Worm (Caenorhabditis elegans) whole organism, L2 larva: ENCODE data around the gene F55G1.15.
A peak's percentile ranks its signal among the peaks of the same experiment; 100 is the strongest.

Source experiments
- C34F6.9 ChIP-seq: fragments of 150-350 bp; optimal IDR thresholded peaks from 2 replicates; lab custom pipeline; 2014; ENCODE audit warnings: missing biosample characterization, missing genetic modification characterization
- F13H6.1 ChIP-seq: sonication (generic microtip); optimal IDR thresholded peaks from 2 replicates; lab custom pipeline; 2016; ENCODE audit warnings: missing genetic modification characterization, missing compliant biosample characterization
- Y55F3AM.14 ChIP-seq: fragments of 200-800 bp; sonication (Bioruptor generic); optimal IDR thresholded peaks from 2 replicates; lab custom pipeline; 2018; ENCODE audit warnings: mild to moderate bottlenecking, missing genetic modification characterization, missing compliant biosample characterization
- ZK546.5 ChIP-seq: sonication (generic microtip); optimal IDR thresholded peaks from 2 replicates; lab custom pipeline; 2017; ENCODE audit warnings: missing biosample characterization, missing genetic modification characterization
- alr-1 ChIP-seq: fragments of 150-350 bp; optimal IDR thresholded peaks from 2 replicates; lab custom pipeline; 2014; ENCODE audit warnings: missing biosample characterization, missing genetic modification characterization
- aly-2 ChIP-seq: fragments of 150-350 bp; optimal IDR thresholded peaks from 2 replicates; lab custom pipeline; 2014; ENCODE audit warnings: missing biosample characterization, missing genetic modification characterization
- ama-1 ChIP-seq: fragments of 150-350 bp; optimal IDR thresholded peaks from 2 replicates; lab custom pipeline; 2018; ENCODE audit warnings: inconsistent platforms
- blmp-1 ChIP-seq: sonication (generic microtip); optimal IDR thresholded peaks from 2 replicates; lab custom pipeline; 2017; ENCODE audit warnings: missing genetic modification characterization, mild to moderate bottlenecking, missing compliant biosample characterization, antibody characterized with exemption, moderate library complexity; ENCODE audit not compliant: insufficient read depth
- ceh-16 ChIP-seq: fragments of 150-350 bp; optimal IDR thresholded peaks from 2 replicates; lab custom pipeline; 2014; ENCODE audit warnings: missing biosample characterization, missing genetic modification characterization
- ceh-82 ChIP-seq: fragments of 150-350 bp; optimal IDR thresholded peaks from 2 replicates; lab custom pipeline; 2014; ENCODE audit warnings: missing biosample characterization, missing genetic modification characterization
- crh-2 ChIP-seq: sonication (generic microtip); optimal IDR thresholded peaks from 2 replicates; lab custom pipeline; 2017; ENCODE audit warnings: missing biosample characterization, missing genetic modification characterization
- dmd-4 ChIP-seq: sonication (generic microtip); optimal IDR thresholded peaks from 2 replicates; lab custom pipeline; 2017; ENCODE audit warnings: missing biosample characterization, missing genetic modification characterization
- egl-27 ChIP-seq: sonication (generic microtip); optimal IDR thresholded peaks from 3 replicates; lab custom pipeline; 2017; ENCODE audit warnings: missing biosample characterization, missing genetic modification reagents, missing genetic modification characterization
- elt-1 ChIP-seq: fragments of 150-350 bp; optimal IDR thresholded peaks from 2 replicates; lab custom pipeline; 2014; ENCODE audit warnings: missing biosample characterization, missing genetic modification characterization
- fos-1 ChIP-seq: fragments of 150-350 bp; optimal IDR thresholded peaks from 2 replicates; lab custom pipeline; 2014; ENCODE audit warnings: missing biosample characterization, missing genetic modification characterization
- gmeb-1 ChIP-seq: fragments of 150-350 bp; optimal IDR thresholded peaks from 2 replicates; lab custom pipeline; 2014; ENCODE audit warnings: missing biosample characterization, missing genetic modification characterization
- lin-11 ChIP-seq: fragments of 150-350 bp; sonication (generic microtip); optimal IDR thresholded peaks from 2 replicates; lab custom pipeline; 2014; ENCODE audit warnings: missing biosample characterization, missing genetic modification characterization, inconsistent platforms, mixed read lengths
- lin-13 ChIP-seq: fragments of 150-350 bp; optimal IDR thresholded peaks from 2 replicates; lab custom pipeline; 2014; ENCODE audit warnings: missing biosample characterization, missing genetic modification reagents, missing genetic modification characterization
- mab-5 ChIP-seq: fragments of 150-350 bp; optimal IDR thresholded peaks from 2 replicates; lab custom pipeline; 2014; ENCODE audit warnings: missing biosample characterization, missing genetic modification characterization
- mbf-1 ChIP-seq: sonication (generic microtip); optimal IDR thresholded peaks from 2 replicates; lab custom pipeline; 2017; ENCODE audit warnings: missing biosample characterization, missing genetic modification characterization
- nhr-10 ChIP-seq: sonication (generic microtip); optimal IDR thresholded peaks from 2 replicates; lab custom pipeline; 2017; ENCODE audit warnings: missing biosample characterization, missing genetic modification characterization
- nhr-11 ChIP-seq: fragments of 150-350 bp; optimal IDR thresholded peaks from 2 replicates; lab custom pipeline; 2014; ENCODE audit warnings: missing biosample characterization, missing genetic modification characterization
- nhr-12 ChIP-seq: fragments of 150-350 bp; optimal IDR thresholded peaks from 2 replicates; lab custom pipeline; 2014; ENCODE audit warnings: missing biosample characterization, missing genetic modification characterization
- nhr-129 ChIP-seq: fragments of 150-350 bp; optimal IDR thresholded peaks from 2 replicates; lab custom pipeline; 2014; ENCODE audit warnings: missing biosample characterization, missing genetic modification characterization
- nhr-23 ChIP-seq: fragments of 150-350 bp; optimal IDR thresholded peaks from 2 replicates; lab custom pipeline; 2014; ENCODE audit warnings: missing biosample characterization, missing genetic modification reagents, missing genetic modification characterization
- nhr-237 ChIP-seq: fragments of 150-350 bp; optimal IDR thresholded peaks from 2 replicates; lab custom pipeline; 2014; ENCODE audit warnings: missing biosample characterization, missing genetic modification characterization
- nhr-25 ChIP-seq: fragments of 150-350 bp; sonication (generic microtip); optimal IDR thresholded peaks from 3 replicates; lab custom pipeline; 2014; ENCODE audit warnings: missing biosample characterization, missing genetic modification characterization
- nhr-6 ChIP-seq: fragments of 150-350 bp; optimal IDR thresholded peaks from 2 replicates; lab custom pipeline; 2014; ENCODE audit warnings: missing biosample characterization, missing genetic modification characterization
- nhr-77 ChIP-seq: fragments of 150-350 bp; optimal IDR thresholded peaks from 2 replicates; lab custom pipeline; 2014; ENCODE audit warnings: missing biosample characterization, missing genetic modification characterization
- sem-4 ChIP-seq: fragments of 150-350 bp; optimal IDR thresholded peaks from 2 replicates; lab custom pipeline; 2014; ENCODE audit warnings: missing biosample characterization, missing genetic modification reagents, missing genetic modification characterization
- skn-1 ChIP-seq: sonication (generic microtip); optimal IDR thresholded peaks from 2 replicates; lab custom pipeline; 2017; ENCODE audit warnings: missing biosample characterization, missing genetic modification characterization
- snpc-4 ChIP-seq: fragments of 150-350 bp; optimal IDR thresholded peaks from 2 replicates; lab custom pipeline; 2014; ENCODE audit warnings: missing biosample characterization, missing genetic modification characterization
- unc-39 ChIP-seq: fragments of 150-350 bp; optimal IDR thresholded peaks from 2 replicates; lab custom pipeline; 2014; ENCODE audit warnings: missing biosample characterization, missing genetic modification characterization
- unc-55 ChIP-seq: fragments of 150-350 bp; sonication (generic microtip); optimal IDR thresholded peaks from 3 replicates; lab custom pipeline; 2014; ENCODE audit warnings: missing biosample characterization, missing genetic modification reagents, missing genetic modification characterization
- unc-62 ChIP-seq: fragments of 150-350 bp; optimal IDR thresholded peaks from 2 replicates; lab custom pipeline; 2014; ENCODE audit warnings: missing biosample characterization, missing genetic modification reagents, missing genetic modification characterization
- zag-1 ChIP-seq: fragments of 150-350 bp; optimal IDR thresholded peaks from 2 replicates; lab custom pipeline; 2014; ENCODE audit warnings: missing biosample characterization, missing genetic modification characterization
- ztf-1 ChIP-seq: fragments of 200-800 bp; sonication (Bioruptor generic); conservative IDR thresholded peaks from 2 replicates; pipeline ENCODE4 v1.3.6; 2022; ENCODE audit warnings: missing genetic modification characterization, missing compliant biosample characterization
- ztf-11 ChIP-seq: sonication (generic microtip); optimal IDR thresholded peaks from 2 replicates; lab custom pipeline; 2017; ENCODE audit warnings: missing biosample characterization, missing genetic modification characterization

The F55G1.15 gene

DNA sequence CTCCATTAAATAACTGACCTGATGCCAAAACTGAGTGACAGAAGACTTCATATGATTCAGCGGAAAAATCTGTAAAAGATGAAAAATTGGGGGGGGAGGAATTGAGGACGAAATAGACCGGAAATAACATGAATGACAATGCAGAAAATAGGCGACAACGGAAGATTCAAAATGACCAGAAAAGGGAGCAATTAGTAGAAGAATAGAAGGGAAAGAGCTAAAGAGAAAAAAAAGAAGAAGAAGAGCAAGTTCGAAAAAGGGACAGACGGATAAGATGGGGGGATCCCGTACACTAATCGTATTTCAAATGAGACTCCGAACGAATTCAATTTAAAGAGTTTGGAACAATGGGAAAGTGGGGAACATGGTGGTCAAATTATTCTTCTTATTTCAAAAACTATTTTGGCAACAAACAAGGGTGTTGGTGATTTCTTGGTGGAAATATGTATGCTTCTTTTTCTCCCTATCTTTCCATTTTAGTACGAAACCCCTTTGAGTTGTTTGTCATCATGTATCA lies 41.3 kb upstream of the F55G1.15 start, which contains the start of gene R05G6.10:
Gene R05G6.10, minus strand, starts transcription at position 51 of the 517 bp plus-strand sequence.
- TF ChIP-seq zag-1 (tag; lab: Kevin White, UChicago) = peak; percentile 2
- no peak for TF ChIP-seq nhr-12 (tag; lab: Kevin White, UChicago)

DNA sequence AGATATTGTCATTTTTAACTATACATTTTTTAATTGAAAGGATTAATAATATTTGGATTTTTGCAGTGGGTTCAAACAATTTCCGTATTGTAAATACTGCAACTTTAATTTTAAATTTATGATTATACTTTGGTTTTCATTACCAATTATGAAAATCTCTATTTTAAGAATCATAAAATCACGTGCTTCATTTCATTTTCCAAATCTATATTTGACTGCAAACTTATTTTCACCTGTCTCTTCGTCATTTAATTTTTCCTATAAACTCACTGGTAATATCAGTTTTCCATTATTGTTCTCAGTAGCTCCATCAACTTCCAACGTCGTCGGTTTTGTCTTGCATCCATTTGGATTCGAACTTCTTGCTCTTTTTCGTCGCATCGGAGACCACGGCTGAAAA lies 31.1 kb upstream of the F55G1.15 start, which contains the start of gene R05G6.1:
Gene R05G6.1, plus strand, starts transcription at position 301 of the 400 bp plus-strand sequence.
- no peak for TF ChIP-seq unc-39 (tag; lab: Kevin White, UChicago)
- TF ChIP-seq ceh-82 = no peak
- no peak for TF ChIP-seq crh-2 (tag; lab: Kevin White, UChicago)
- TF ChIP-seq nhr-11 (tag; lab: Kevin White, UChicago) = no peak
- TF ChIP-seq F13H6.1 (tag; lab: Kevin White, UChicago) = no peak
- TF ChIP-seq lin-13 = no peak
- TF ChIP-seq ama-1 (lab: Kevin White, UChicago) = no peak
- TF ChIP-seq lin-11 (tag; lab: Kevin White, UChicago) = no peak
- no peak for TF ChIP-seq mab-5 (tag; lab: Kevin White, UChicago)
- TF ChIP-seq dmd-4 (tag; lab: Kevin White, UChicago) = no peak
- no peak for TF ChIP-seq sem-4
- no peak for TF ChIP-seq C34F6.9 (tag; lab: Kevin White, UChicago)
- TF ChIP-seq ceh-16 (tag; lab: Kevin White, UChicago) = no peak
- TF ChIP-seq nhr-23 (tag; lab: Kevin White, UChicago) = no peak

DNA sequence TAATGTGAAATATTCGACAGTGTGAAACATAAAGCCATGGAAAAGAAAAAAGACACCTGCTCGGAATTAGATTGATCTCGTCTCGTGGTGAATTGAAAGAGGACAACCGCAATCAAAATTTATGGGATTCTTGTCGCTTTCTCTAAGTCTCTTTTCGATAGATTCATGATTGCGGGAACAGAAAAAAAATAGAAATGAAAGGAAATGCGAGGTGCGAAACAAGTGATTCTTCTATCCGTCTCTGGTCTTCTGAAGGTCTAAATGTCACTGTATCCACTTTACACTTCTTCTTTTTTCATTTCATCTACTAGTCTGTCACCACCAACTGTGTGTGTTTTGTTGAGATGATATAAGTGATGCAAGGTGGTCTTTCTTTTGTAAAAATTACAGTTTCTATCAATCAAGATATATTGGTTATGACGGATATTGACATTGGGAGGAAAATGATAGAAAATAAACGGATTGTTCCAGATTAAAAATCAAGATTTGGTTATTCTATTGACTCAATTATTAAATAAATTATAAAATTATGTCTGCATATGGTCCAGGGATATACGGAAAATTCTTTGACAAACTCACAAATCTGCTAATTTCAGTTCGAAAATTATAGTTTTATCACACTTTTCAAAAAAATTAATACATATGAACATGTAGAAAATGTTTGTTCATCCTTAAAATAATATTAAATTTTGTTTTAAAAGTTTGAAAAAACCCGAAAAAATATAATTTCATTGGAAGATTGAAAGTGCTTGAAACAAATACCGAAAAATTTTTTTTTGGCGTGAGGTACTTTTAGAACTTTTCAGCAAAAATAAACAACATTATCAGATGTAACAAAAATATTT lies 29.2 kb upstream of the F55G1.15 start:
- TF ChIP-seq nhr-10 = no peak
- no peak for TF ChIP-seq nhr-129 (tag; lab: Kevin White, UChicago)
- no peak for TF ChIP-seq elt-1 (tag; lab: Kevin White, UChicago)
- no peak for TF ChIP-seq mbf-1 (tag; lab: Kevin White, UChicago)
- no peak for TF ChIP-seq snpc-4 (tag; lab: Kevin White, UChicago)
- TF ChIP-seq ceh-16 (tag; lab: Kevin White, UChicago) = no peak
- TF ChIP-seq fos-1 (tag; lab: Kevin White, UChicago) = peak; percentile 34
- no peak for TF ChIP-seq ztf-11 (tag; lab: Kevin White, UChicago)
- no peak for TF ChIP-seq ceh-82
- TF ChIP-seq, all 48 proteins: peak for 1

DNA sequence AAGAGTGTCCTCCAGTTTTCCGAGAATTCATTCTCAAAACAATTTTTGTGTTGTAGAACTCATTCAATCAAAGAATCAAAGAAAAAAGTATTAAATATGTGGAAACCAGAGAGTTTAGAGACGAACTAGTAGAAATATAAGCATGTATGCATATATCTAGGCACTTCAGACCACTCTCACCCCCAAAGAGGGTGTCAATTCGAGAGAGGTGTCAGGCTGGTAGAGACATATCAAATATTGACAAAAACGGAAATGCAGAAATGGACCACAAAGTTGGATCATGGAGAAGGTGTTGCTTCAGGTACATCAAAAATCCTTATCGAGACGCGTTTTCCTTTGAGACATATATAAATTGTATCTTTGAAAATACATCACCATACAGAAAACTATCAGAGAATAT lies 22.5 kb upstream of the F55G1.15 start:
- no peak for TF ChIP-seq ceh-82
- no peak for TF ChIP-seq nhr-77 (tag; lab: Kevin White, UChicago)
- TF ChIP-seq alr-1 (tag; lab: Kevin White, UChicago) = no peak
- no peak for TF ChIP-seq nhr-11 (tag; lab: Kevin White, UChicago)
- no peak for TF ChIP-seq nhr-129 (tag; lab: Kevin White, UChicago)
- no peak for TF ChIP-seq snpc-4 (tag; lab: Kevin White, UChicago)
- no peak for TF ChIP-seq aly-2 (tag; lab: Kevin White, UChicago)
- TF ChIP-seq gmeb-1 = no peak
- TF ChIP-seq ama-1 (lab: Kevin White, UChicago) = no peak
- TF ChIP-seq nhr-25 = no peak
- TF ChIP-seq ztf-11 (tag; lab: Kevin White, UChicago) = no peak
- TF ChIP-seq skn-1 = no peak

DNA sequence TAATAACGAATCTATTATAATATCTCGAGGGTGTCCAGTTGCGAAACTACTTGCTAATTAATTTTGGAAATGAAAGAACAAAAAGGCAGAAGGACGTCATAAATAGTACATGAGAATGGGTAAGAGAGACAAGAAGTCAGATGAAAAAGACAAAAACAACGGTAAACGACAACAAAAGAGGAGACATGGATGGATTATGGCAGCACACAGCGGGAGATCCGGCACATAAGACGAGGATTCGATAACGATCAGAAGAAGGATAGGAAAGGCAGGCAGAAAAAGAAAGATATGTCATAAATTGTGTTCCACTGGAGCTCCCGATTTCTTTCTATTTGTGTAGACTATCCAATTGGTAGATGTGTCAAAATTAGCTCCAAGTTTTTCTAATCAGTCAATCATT lies 20.4 kb upstream of the F55G1.15 start:
- TF ChIP-seq ztf-1 (GFP tag; lab: Robert Waterston, UW) (no peak), C34F6.9 (tag; lab: Kevin White, UChicago) (no peak), gmeb-1 (no peak), egl-27 (tag; lab: Kevin White, UChicago) (no peak), nhr-12 (tag; lab: Kevin White, UChicago) (no peak), Y55F3AM.14 (no peak), zag-1 (tag; lab: Kevin White, UChicago) (no peak), nhr-25 (no peak), snpc-4 (tag; lab: Kevin White, UChicago) (no peak), skn-1 (no peak), unc-55 (no peak), blmp-1 (no peak), unc-39 (tag; lab: Kevin White, UChicago) (no peak), alr-1 (tag; lab: Kevin White, UChicago) (no peak), unc-62 (GFP tag; lab: Kevin White, UChicago) (no peak), ZK546.5 (tag; lab: Kevin White, UChicago) (no peak), nhr-6 (tag; lab: Kevin White, UChicago) (no peak), nhr-11 (tag; lab: Kevin White, UChicago) (no peak), F13H6.1 (tag; lab: Kevin White, UChicago) (no peak), nhr-237 (tag; lab: Kevin White, UChicago) (no peak)
- TF ChIP-seq, all 48 proteins: peak for 0
